Fruit fly (Drosophila melanogaster): Measurements from ENCODE around the gene Mst84Da.

The Mst84Da gene

dm6 chr3R:7406569-7406968 is 40.9 kb downstream of the Mst84Da start, which contains the start of gene Ir84a:
TSS of gene Ir84a (plus strand) at chr3R:7406869.
- TF ChIP-seq CG8478 (optimal IDR thresholded peaks at IDR 0.05) (no peak), CTCF (optimal IDR thresholded peaks at IDR 0.05) (no peak)
